Fruit fly (Drosophila melanogaster) whole organism, wandering third instar larva: ENCODE measurements around the gene Ufd4.

Source experiments
- Abd-B ChIP-seq: fragments of >200 bp; optimal IDR thresholded peaks from 2 replicates; lab custom pipeline; 2017; ENCODE audit warnings: missing biosample characterization, missing genetic modification characterization
- CG32264 ChIP-seq: fragments of 200-800 bp; sonication (Bioruptor generic); optimal IDR thresholded peaks from 2 replicates; lab custom pipeline; 2016; ENCODE audit warnings: missing biosample characterization, missing genetic modification characterization
- CG9705 ChIP-seq: fragments of 200-800 bp; sonication (Bioruptor generic); optimal IDR thresholded peaks from 2 replicates; lab custom pipeline; 2018; ENCODE audit warnings: missing biosample characterization, mild to moderate bottlenecking, missing genetic modification characterization
- CrebA ChIP-seq: fragments of 200-800 bp; sonication (Bioruptor generic); optimal IDR thresholded peaks from 2 replicates; lab custom pipeline; 2016; ENCODE audit warnings: missing biosample characterization, mild to moderate bottlenecking, missing genetic modification characterization, borderline replicate concordance
- Dfd ChIP-seq: fragments of >200 bp; optimal IDR thresholded peaks from 2 replicates; lab custom pipeline; 2017; ENCODE audit warnings: missing biosample characterization, missing genetic modification characterization
- GATAd ChIP-seq: sonication (Bioruptor generic); optimal IDR thresholded peaks from 2 replicates; lab custom pipeline; 2016; ENCODE audit warnings: missing biosample characterization, missing genetic modification characterization
- HLH106 ChIP-seq: fragments of 200-800 bp; optimal IDR thresholded peaks from 3 replicates; lab custom pipeline; 2019; ENCODE audit warnings: missing biosample characterization, mild to moderate bottlenecking, missing genetic modification characterization, moderate library complexity
- Hnf4 ChIP-seq: fragments of 200-800 bp; sonication (Bioruptor generic); optimal IDR thresholded peaks from 2 replicates; lab custom pipeline; 2016; ENCODE audit warnings: missing biosample characterization, mild to moderate bottlenecking, missing genetic modification characterization
- Hr78 ChIP-seq: fragments of >200 bp; optimal IDR thresholded peaks from 2 replicates; lab custom pipeline; 2017; ENCODE audit warnings: missing biosample characterization, missing genetic modification characterization
- Jra ChIP-seq: sonication (Bioruptor generic); optimal IDR thresholded peaks from 2 replicates; lab custom pipeline; 2016; ENCODE audit warnings: missing biosample characterization, missing genetic modification characterization
- Mio ChIP-seq: sonication (Bioruptor generic); optimal IDR thresholded peaks from 2 replicates; lab custom pipeline; 2016; ENCODE audit warnings: missing biosample characterization, missing genetic modification characterization
- Myc ChIP-seq: fragments of >200 bp; optimal IDR thresholded peaks from 2 replicates; lab custom pipeline; 2017
- N ChIP-seq: fragments of >200 bp; optimal IDR thresholded peaks from 2 replicates; lab custom pipeline; 2018; ENCODE audit warnings: missing biosample characterization, missing external identifiers, missing genetic modification characterization
- OdsH ChIP-seq: fragments of 200-800 bp; sonication (Bioruptor generic); optimal IDR thresholded peaks from 2 replicates; lab custom pipeline; 2016; ENCODE audit warnings: missing biosample characterization, mild to moderate bottlenecking, missing genetic modification characterization
- Rel ChIP-seq, 2 experiments: fragments of 200-800 bp; sonication (Bioruptor generic) in 1 of 2; optimal IDR thresholded peaks; 2 replicates in 1 of 2; 3 replicates in 1 of 2; lab custom pipeline; 2016 to 2019; ENCODE audit warnings: mild to moderate bottlenecking in 2 of 2, missing biosample characterization in 2 of 2, missing genetic modification characterization in 2 of 2, moderate library complexity in 1 of 2
- Sp1 ChIP-seq: fragments of 200-800 bp; sonication (Bioruptor generic); optimal IDR thresholded peaks from 3 replicates; lab custom pipeline; 2019; ENCODE audit warnings: missing biosample characterization, mild to moderate bottlenecking, missing genetic modification characterization, moderate library complexity
- Vsx2 ChIP-seq: fragments of 200-300, 225-300 bp; sonication (Bioruptor generic); optimal IDR thresholded peaks from 2 replicates; lab custom pipeline; 2018; ENCODE audit warnings: missing biosample characterization, missing genetic modification characterization; ENCODE audit not compliant: partially characterized antibody
- brk ChIP-seq: fragments of 200-800 bp; sonication (Bioruptor generic); optimal IDR thresholded peaks from 2 replicates; lab custom pipeline; 2016; ENCODE audit warnings: missing biosample characterization, mild to moderate bottlenecking, missing genetic modification characterization
- dl ChIP-seq, 2 experiments: fragments of 175-275, 200-275 bp in 1 of 2; fragments of 200-275 bp in 1 of 2; sonication (Bioruptor generic); optimal IDR thresholded peaks; lab custom pipeline; 2018; ENCODE audit warnings: mild to moderate bottlenecking in 2 of 2, missing biosample characterization in 2 of 2, missing genetic modification characterization in 2 of 2, moderate library complexity in 2 of 2; ENCODE audit not compliant: partially characterized antibody in 2 of 2, insufficient read depth in 1 of 2
- dmrt93B ChIP-seq: fragments of 200-800 bp; sonication (Bioruptor generic); optimal IDR thresholded peaks from 2 replicates; lab custom pipeline; 2018; ENCODE audit warnings: missing biosample characterization, mild to moderate bottlenecking, missing genetic modification characterization
- dsf ChIP-seq: sonication (Bioruptor generic); optimal IDR thresholded peaks from 2 replicates; lab custom pipeline; 2016; ENCODE audit warnings: missing biosample characterization, missing genetic modification characterization, borderline replicate concordance
- ey ChIP-seq: fragments of 200-800 bp; sonication (Bioruptor generic); optimal IDR thresholded peaks from 2 replicates; lab custom pipeline; 2016; ENCODE audit warnings: missing biosample characterization, missing genetic modification characterization
- foxo ChIP-seq, 2 experiments: fragments of 200-800 bp; sonication (Bioruptor generic); optimal IDR thresholded peaks; 2 replicates in 1 of 2; 3 replicates in 1 of 2; lab custom pipeline; 2016 to 2017; ENCODE audit warnings: missing biosample characterization in 2 of 2, missing genetic modification characterization in 2 of 2
- h ChIP-seq: fragments of 200-800 bp; sonication (Bioruptor generic); optimal IDR thresholded peaks from 3 replicates; lab custom pipeline; 2016; ENCODE audit warnings: missing biosample characterization, mild to moderate bottlenecking, missing genetic modification characterization
- jim ChIP-seq: fragments of 175-275, 200-325 bp; sonication (Bioruptor generic); optimal IDR thresholded peaks from 2 replicates; lab custom pipeline; 2016; ENCODE audit warnings: missing biosample characterization, mild to moderate bottlenecking, missing genetic modification characterization
- lola ChIP-seq: fragments of >200 bp; optimal IDR thresholded peaks from 2 replicates; lab custom pipeline; 2017; ENCODE audit warnings: missing biosample characterization, missing genetic modification characterization
- psq ChIP-seq: fragments of 200-800 bp; sonication (Bioruptor generic); optimal IDR thresholded peaks from 3 replicates; lab custom pipeline; 2017; ENCODE audit warnings: missing biosample characterization, mild to moderate bottlenecking, missing genetic modification characterization, moderate library complexity
- rgr ChIP-seq: fragments of 200-800 bp; sonication (Bioruptor generic); optimal IDR thresholded peaks from 3 replicates; lab custom pipeline; 2016; ENCODE audit warnings: missing biosample characterization, mild to moderate bottlenecking, missing genetic modification characterization
- sage ChIP-seq: fragments of 200-800 bp; sonication (Bioruptor generic); optimal IDR thresholded peaks from 2 replicates; lab custom pipeline; 2016; ENCODE audit warnings: missing biosample characterization, mild to moderate bottlenecking, missing genetic modification characterization
- tai ChIP-seq: sonication (Bioruptor generic); optimal IDR thresholded peaks from 2 replicates; lab custom pipeline; 2016; ENCODE audit warnings: missing biosample characterization, missing genetic modification characterization
- usp ChIP-seq: fragments of >200 bp; optimal IDR thresholded peaks from 2 replicates; lab custom pipeline; 2017; ENCODE audit warnings: missing biosample characterization, missing genetic modification characterization
- woc ChIP-seq: sonication (Bioruptor generic); optimal IDR thresholded peaks from 2 replicates; lab custom pipeline; 2016; ENCODE audit warnings: missing biosample characterization, mild to moderate bottlenecking, missing genetic modification characterization

The Ufd4 gene

DNA sequence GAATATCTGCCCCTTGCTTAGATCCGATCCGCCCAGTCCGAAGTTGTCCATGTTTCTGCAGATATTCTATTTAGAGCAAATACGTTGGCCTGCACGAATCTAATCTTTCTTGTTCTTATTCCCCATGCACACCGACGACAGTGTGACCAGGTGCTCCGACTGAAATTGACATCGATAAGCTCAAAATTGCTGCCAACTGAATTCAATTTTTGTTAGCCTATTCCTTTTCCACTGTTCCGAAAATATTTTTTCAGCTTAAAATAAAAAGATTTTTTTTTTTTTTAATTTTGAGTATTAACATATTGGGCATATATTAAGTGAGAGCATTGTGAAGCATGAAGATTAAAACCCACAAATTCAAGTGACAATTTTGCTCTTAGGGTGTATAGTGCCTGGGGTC is 11.6 kb upstream of the Ufd4 start, which contains the start of gene nmd:
nmd (minus strand) TSS at position 162 of the 400 bp plus-strand sequence.
- TF ChIP-seq woc (GFP tag; lab: Kevin White, UChicago) (peak; percentile 69), HLH106 (peak; percentile 21), Rel (GFP tag; optimal IDR thresholded peaks at IDR 0.05; lab: Kevin White, UChicago) (no peak), Rel (tag; optimal IDR thresholded peaks at IDR 0.05; lab: Kevin White, UChicago) (peak; percentile 70), usp (GFP tag; lab: Kevin White, UChicago) (no peak)

- TF ChIP-seq tai (GFP tag; lab: Kevin White, UChicago) (no peak), rgr (GFP tag; lab: Kevin White, UChicago) (no peak), CG9705 (GFP tag; lab: Kevin White, UChicago) (no peak), dmrt93B (GFP tag; lab: Kevin White, UChicago) (no peak), Myc (lab: Kevin White, UChicago) (no peak), GATAd (GFP tag; lab: Kevin White, UChicago) (no peak), Dfd (GFP tag; lab: Kevin White, UChicago) (no peak), CrebA (GFP tag; lab: Kevin White, UChicago) (no peak), Jra (GFP tag; lab: Kevin White, UChicago) (no peak), Mio (GFP tag; lab: Kevin White, UChicago) (no peak), dsf (GFP tag; lab: Kevin White, UChicago) (no peak)
Measured at dm6 chr2L:10301918-10302317, 9.8 kb upstream of the Ufd4 start, which contains the start of gene CG13138. CG13138 (minus strand) TSS chr2L:10302018.

DNA sequence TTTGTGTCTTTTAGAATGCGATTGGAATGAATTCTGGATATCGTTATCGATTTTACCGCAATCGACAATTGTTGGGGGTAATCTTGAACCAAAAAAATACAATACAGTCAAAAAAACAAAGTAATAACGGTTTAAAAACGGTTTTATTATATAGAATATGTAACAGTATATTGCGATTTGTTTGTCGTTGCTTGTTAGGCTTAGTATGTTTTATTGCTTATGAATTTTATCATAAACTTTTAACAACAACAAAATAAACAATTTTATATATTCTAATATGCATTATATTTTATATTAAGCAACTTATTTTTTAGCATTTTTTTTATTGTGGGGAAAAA is 7.6 kb upstream of the Ufd4 start, which contains the start of gene CYLD:
CYLD (minus strand) TSS at position 38 of the 338 bp plus-strand sequence.
- TF ChIP-seq Sp1 (GFP tag; lab: Kevin White, UChicago) (no peak), foxo (GFP tag; optimal IDR thresholded peaks at IDR 0.05; lab: Kevin White, UChicago) (peak in 1 of 2 experiments; percentile 62), HLH106 (peak; percentile 60), Jra (GFP tag; lab: Kevin White, UChicago) (peak; percentile 56), Dfd (GFP tag; lab: Kevin White, UChicago) (no peak), Hr78 (no peak), CG9705 (GFP tag; lab: Kevin White, UChicago) (peak; percentile 34), Abd-B (GFP tag; lab: Kevin White, UChicago) (no peak), lola (GFP tag; lab: Kevin White, UChicago) (no peak), OdsH (peak; percentile 50), Hnf4 (peak; percentile 70), CG32264 (GFP tag; lab: Kevin White, UChicago) (no peak), tai (GFP tag; lab: Kevin White, UChicago) (no peak), Vsx2 (GFP tag; lab: Kevin White, UChicago) (no peak), jim (GFP tag; lab: Kevin White, UChicago) (no peak), woc (GFP tag; lab: Kevin White, UChicago) (peak; percentile 4), rgr (GFP tag; lab: Kevin White, UChicago) (peak; percentile 64), dl (GFP tag; optimal IDR thresholded peaks at IDR 0.05; lab: Kevin White, UChicago; ENCODE audit: insufficient read depth in 1 of 2, partially characterized antibody in 2 of 2) (no peak), ey (GFP tag; lab: Kevin White, UChicago) (peak; percentile 14), sage (GFP tag; lab: Kevin White, UChicago) (peak; percentile 7), N (no peak), brk (GFP tag; lab: Kevin White, UChicago) (peak; percentile 68), h (no peak), psq (GFP tag; lab: Kevin White, UChicago) (peak; percentile 25)

DNA sequence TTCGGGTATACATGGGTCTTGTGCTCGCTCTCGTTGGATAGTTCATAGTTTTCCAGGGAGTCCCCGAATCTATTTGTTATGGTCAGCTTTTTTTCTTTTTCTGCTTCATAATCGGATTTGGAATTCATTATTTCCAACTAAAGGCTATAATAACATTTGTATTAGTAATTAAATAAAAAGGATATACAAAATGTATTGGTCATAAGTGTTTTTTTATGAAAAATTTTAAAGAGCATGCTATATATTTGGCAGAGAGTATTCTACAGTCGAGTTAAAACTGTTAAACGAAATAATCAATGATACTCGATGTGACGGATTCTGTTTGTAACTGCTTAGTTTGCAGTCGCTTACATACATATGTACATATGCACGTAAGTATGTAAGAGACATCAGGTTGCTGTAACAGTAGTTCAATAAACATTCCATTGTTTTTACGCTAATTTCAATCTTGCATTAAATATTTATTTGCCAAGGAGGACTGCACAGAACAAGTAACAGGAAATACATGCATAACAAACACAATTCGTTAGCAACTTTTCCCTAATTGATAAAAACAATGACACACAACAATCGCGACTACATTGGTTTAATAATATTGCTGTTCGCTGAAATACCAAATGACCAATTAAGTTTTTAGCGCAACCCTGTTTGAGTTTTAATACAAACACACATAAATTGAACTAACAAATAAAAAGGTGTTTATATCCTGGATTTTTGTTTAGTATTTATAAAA is 7.1 kb upstream of the Ufd4 start:
- no peak for TF ChIP-seq dmrt93B (GFP tag; lab: Kevin White, UChicago)
- peak; percentile 37 for TF ChIP-seq sage (GFP tag; lab: Kevin White, UChicago)
- no peak for TF ChIP-seq rgr (GFP tag; lab: Kevin White, UChicago)
- TF ChIP-seq Hr78: no peak
